Fruit fly (Drosophila melanogaster): ENCODE measurements around the gene CG43740.
A peak's percentile ranks its signal among the peaks of the same experiment; 100 is the strongest.

CG43740 gene

dm6 chrX:10385757-10386156 lies 52.3 kb downstream of the CG43740 start, which contains the start of the genes Psf3 and flw (continued):
- TF ChIP-seq Awh (GFP tag; IDR thresholded peaks at IDR 0.05) (no peak), CG4707 (GFP tag; optimal IDR thresholded peaks at IDR 0.05) (no peak), CG14710 (tag; optimal IDR thresholded peaks at IDR 0.05) (no peak), Xrp1 (GFP tag; IDR thresholded peaks at IDR 0.05) (no peak), D19B (GFP tag; optimal IDR thresholded peaks at IDR 0.05) (no peak), Atf3 (GFP tag; optimal IDR thresholded peaks at IDR 0.05) (no peak), CG3065 (GFP tag; optimal IDR thresholded peaks at IDR 0.05) (no peak), ap (GFP tag; IDR thresholded peaks at IDR 0.05) (no peak), CG17829 (tag; optimal IDR thresholded peaks at IDR 0.05) (no peak), Antp (GFP tag; optimal IDR thresholded peaks at IDR 0.05) (peak; percentile 4), CG6683 (GFP tag; optimal IDR thresholded peaks at IDR 0.05) (no peak), twi (tag; optimal IDR thresholded peaks at IDR 0.05) (no peak), pan (optimal IDR thresholded peaks at IDR 0.05) (no peak), pan (GFP tag; optimal IDR thresholded peaks at IDR 0.05 in 1 of 2, IDR thresholded peaks at IDR 0.05 in 1 of 2) (peak in 1 of 2 experiments; percentile 34), CG10431 (GFP tag; optimal IDR thresholded peaks at IDR 0.05) (no peak), stwl (tag; optimal IDR thresholded peaks at IDR 0.05) (peak; percentile 93), CG6791 (GFP tag; IDR thresholded peaks at IDR 0.05; ENCODE audit: partially characterized antibody) (peak; percentile 69), CG17568 (GFP tag; optimal IDR thresholded peaks at IDR 0.05) (no peak), tin (GFP tag; optimal IDR thresholded peaks at IDR 0.05) (no peak), CG7556 (GFP tag; optimal IDR thresholded peaks at IDR 0.05) (no peak), Dip2 (GFP tag; IDR thresholded peaks at IDR 0.05) (no peak), tna (GFP tag; IDR thresholded peaks at IDR 0.05; ENCODE audit: partially characterized antibody) (peak; percentile 54; the same call in 1 of the 2 replicates), CG33557 (GFP tag; optimal IDR thresholded peaks at IDR 0.05) (no peak), CG32767 (GFP tag; IDR thresholded peaks at IDR 0.05) (0 out of 2 replicates have a peak, but pooled peaks have one; percentile 25), Drgx (GFP tag; IDR thresholded peaks at IDR 0.05) (no peak), Hr78 (GFP tag; optimal IDR thresholded peaks at IDR 0.05) (no peak), trh (GFP tag; optimal IDR thresholded peaks at IDR 0.05) (no peak), nmo (GFP tag; optimal IDR thresholded peaks at IDR 0.05) (peak; percentile 20), CG6765 (GFP tag; optimal IDR thresholded peaks at IDR 0.05) (no peak), pnt (GFP tag; optimal IDR thresholded peaks at IDR 0.05) (no peak), Hr51 (GFP tag; optimal IDR thresholded peaks at IDR 0.05) (peak in 1 of 2 experiments; percentile 3), CG1792 (GFP tag; optimal IDR thresholded peaks at IDR 0.05) (no peak), CG12299 (tag; optimal IDR thresholded peaks at IDR 0.05) (no peak), Hand (GFP tag; optimal IDR thresholded peaks at IDR 0.05) (no peak), HLH3B (GFP tag; IDR thresholded peaks at IDR 0.05) (no peak), Scr (GFP tag; IDR thresholded peaks at IDR 0.05; ENCODE audit: partially characterized antibody) (no peak), zen2 (GFP tag; IDR thresholded peaks at IDR 0.05; ENCODE audit: partially characterized antibody) (peak; percentile 24; the same call in 1 of the 3 replicates), Bdp1 (GFP tag; optimal IDR thresholded peaks at IDR 0.05) (no peak), emc (GFP tag; optimal IDR thresholded peaks at IDR 0.05) (no peak), CG7963 (GFP tag; IDR thresholded peaks at IDR 0.05; ENCODE audit: partially characterized antibody) (0 out of 3 replicates have a peak, but pooled peaks have one; percentile 34), vnd (GFP tag; IDR thresholded peaks at IDR 0.05; ENCODE audit: partially characterized antibody) (peak; percentile 49; the same call in 1 of the 3 replicates), CG3726 (GFP tag; IDR thresholded peaks at IDR 0.05) (no peak), Dp (GFP tag; optimal IDR thresholded peaks at IDR 0.05) (peak; percentile 43), ash1 (GFP tag; optimal IDR thresholded peaks at IDR 0.05) (no peak), CkIIα-i1 (GFP tag; IDR thresholded peaks at IDR 0.05) (no peak), CG32532 (GFP tag; IDR thresholded peaks at IDR 0.05) (peak; percentile 38; the same call in 1 of the 2 replicates), gcm (GFP tag; optimal IDR thresholded peaks at IDR 0.05) (no peak), CG34376 (GFP tag; optimal IDR thresholded peaks at IDR 0.05) (no peak), CG9215 (GFP tag; IDR thresholded peaks at IDR 0.05) (no peak), CG13624 (GFP tag; optimal IDR thresholded peaks at IDR 0.05) (peak; percentile 12)

Measured in whole organism, embryonic.